Fruit fly (Drosophila melanogaster): Measurements from ENCODE around the gene CG43783.

CG43783 gene

dm6 chr3L:8997686-8998239, 43.7 kb upstream of the CG43783 start, which contains the start of the genes smg and CG5087 (continued):
- TF ChIP-seq HmgZ (tag; optimal IDR thresholded peaks at IDR 0.05) (peak; percentile 92), ssp (GFP tag; IDR thresholded peaks at IDR 0.05) (0 out of 2 replicates have a peak, but pooled peaks have one; percentile 14), ewg (GFP tag; optimal IDR thresholded peaks at IDR 0.05) (peak; percentile 65), CG10267 (tag; optimal IDR thresholded peaks at IDR 0.05) (peak; percentile 78), dpn (GFP tag; optimal IDR thresholded peaks at IDR 0.05) (peak; percentile 49 to 73), E2f2 (GFP tag; IDR thresholded peaks at IDR 0.05) (peak; percentile 46), rib (GFP tag; IDR thresholded peaks at IDR 0.05) (no peak), CG3847 (GFP tag; IDR thresholded peaks at IDR 0.05) (peak; percentile 70), hkb (optimal IDR thresholded peaks at IDR 0.05) (peak; percentile 66), hkb (GFP tag; IDR thresholded peaks at IDR 0.05) (no peak), tin (GFP tag; optimal IDR thresholded peaks at IDR 0.05) (peak; percentile 42), Atf-2 (GFP tag; optimal IDR thresholded peaks at IDR 0.05) (peak; percentile 18), CG16779 (GFP tag; IDR thresholded peaks at IDR 0.05) (0 out of 2 replicates have a peak, but pooled peaks have one; percentile 18), crp (GFP tag; optimal IDR thresholded peaks at IDR 0.05) (peak in 1 of 2 experiments; percentile 1), pho (GFP tag; optimal IDR thresholded peaks at IDR 0.05) (peak; percentile 48), CG6854 (GFP tag; optimal IDR thresholded peaks at IDR 0.05) (peak; percentile 40), luna (GFP tag; optimal IDR thresholded peaks at IDR 0.05) (no peak), sisA (GFP tag; IDR thresholded peaks at IDR 0.05) (0 out of 2 replicates have a peak, but pooled peaks have one; percentile 23), CG9797 (GFP tag; optimal IDR thresholded peaks at IDR 0.05) (peak; percentile 97), CG10543 (GFP tag; optimal IDR thresholded peaks at IDR 0.05) (peak; percentile 48), Trl (optimal IDR thresholded peaks at IDR 0.05) (no peak), Trl (GFP tag; optimal IDR thresholded peaks at IDR 0.05) (peak; percentile 32), CG9609 (GFP tag; optimal IDR thresholded peaks at IDR 0.05) (peak; percentile 13), h (optimal IDR thresholded peaks at IDR 0.05) (no peak), Hsf (GFP tag; optimal IDR thresholded peaks at IDR 0.05) (peak; percentile 19), Med (GFP tag) (peak; percentile 92), E2f1 (GFP tag; IDR thresholded peaks at IDR 0.05) (peak; percentile 14; the same call in 1 of the 2 replicates), pfk (GFP tag; optimal IDR thresholded peaks at IDR 0.05) (no peak), CG4282 (GFP tag; optimal IDR thresholded peaks at IDR 0.05) (peak; percentile 47), insv (GFP tag; optimal IDR thresholded peaks at IDR 0.05) (peak in 1 of 2 experiments; percentile 92), org-1 (GFP tag; optimal IDR thresholded peaks at IDR 0.05) (no peak), tio (GFP tag; optimal IDR thresholded peaks at IDR 0.05) (no peak), run (tag; optimal IDR thresholded peaks at IDR 0.05) (no peak), trem (tag; optimal IDR thresholded peaks at IDR 0.05) (peak; percentile 86), CG14667 (GFP tag; IDR thresholded peaks at IDR 0.05) (no peak), chinmo (GFP tag; IDR thresholded peaks at IDR 0.05; ENCODE audit: partially characterized antibody) (peak; percentile 86; the same call in 3 of the 4 replicates), CG13624 (GFP tag; optimal IDR thresholded peaks at IDR 0.05) (peak; percentile 74), Awh (GFP tag; IDR thresholded peaks at IDR 0.05) (no peak), gsb-n (tag; optimal IDR thresholded peaks at IDR 0.05) (peak; percentile 39), Sox102F (GFP tag; optimal IDR thresholded peaks at IDR 0.05) (no peak), CG9817 (tag; optimal IDR thresholded peaks at IDR 0.05) (peak; percentile 39), HLH4C (GFP tag; IDR thresholded peaks at IDR 0.05; ENCODE audit: partially characterized antibody) (peak; percentile 68), zfh1 (GFP tag; IDR thresholded peaks at IDR 0.05) (peak; percentile 56; the same call in 2 of the 3 replicates), cas (GFP tag; IDR thresholded peaks at IDR 0.05) (0 out of 2 replicates have a peak, but pooled peaks have one; percentile 25), gro (GFP tag; optimal IDR thresholded peaks at IDR 0.05) (peak; percentile 66), Dip3 (GFP tag; optimal IDR thresholded peaks at IDR 0.05) (peak; percentile 73), CG12391 (tag; optimal IDR thresholded peaks at IDR 0.05) (peak; percentile 56), CG42726 (GFP tag; IDR thresholded peaks at IDR 0.05; ENCODE audit: partially characterized antibody) (peak; percentile 85; the same call in 1 of the 2 replicates), row (GFP tag; IDR thresholded peaks at IDR 0.05) (peak; percentile 55), nom (GFP tag; optimal IDR thresholded peaks at IDR 0.05) (peak; percentile 0), Ets97D (GFP tag; optimal IDR thresholded peaks at IDR 0.05) (peak; percentile 94)

Measured in whole organism, embryonic.